Fruit fly (Drosophila melanogaster): ENCODE results near the gene CG42327.

DNA sequence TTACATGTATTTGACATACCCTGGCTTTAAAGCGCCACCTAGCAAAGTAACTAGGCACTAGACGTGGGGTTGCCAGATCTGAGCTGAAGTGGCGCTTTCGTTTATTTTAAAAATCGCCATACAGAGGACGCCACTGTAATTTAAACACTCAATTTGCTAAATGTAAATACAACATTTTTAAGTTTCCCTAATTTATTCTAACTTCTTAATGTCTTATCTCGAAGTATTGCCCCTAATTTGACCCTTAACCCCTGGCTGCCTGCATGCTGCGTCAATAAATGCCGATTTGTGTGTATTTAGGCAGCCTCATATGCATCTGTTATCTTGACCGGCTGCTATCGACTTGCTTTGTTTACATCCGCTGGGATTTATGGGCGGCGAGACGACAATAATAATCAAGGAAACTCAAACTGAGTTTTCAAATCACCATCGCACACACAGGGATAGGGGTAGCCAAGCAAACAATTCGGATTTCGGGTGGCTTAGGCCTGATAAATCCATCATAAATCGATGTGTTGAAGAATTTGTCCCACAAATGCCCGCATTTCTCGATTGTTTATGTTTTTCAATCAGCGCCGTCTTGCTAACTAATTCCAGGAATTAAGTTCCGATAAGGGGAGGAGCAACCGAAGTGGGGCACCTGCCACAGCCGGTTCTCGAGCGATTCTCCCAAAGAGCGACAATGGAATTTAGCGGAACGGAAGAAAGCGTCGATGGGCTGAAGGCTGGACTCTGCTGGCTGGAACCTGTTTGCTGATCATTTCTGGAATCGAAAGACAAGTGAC, 42.5 kb upstream of the CG42327 start:
- peak; percentile 44 for TF ChIP-seq pad (GFP tag; optimal IDR thresholded peaks at IDR 0.05)
- TF ChIP-seq tj (GFP tag; optimal IDR thresholded peaks at IDR 0.05): no peak
- TF ChIP-seq Clk (GFP tag; optimal IDR thresholded peaks at IDR 0.05): no peak
- no peak for TF ChIP-seq CG12768 (GFP tag; optimal IDR thresholded peaks at IDR 0.05)
- TF ChIP-seq kay (GFP tag; ENCODE audit: borderline replicate concordance): no peak

Data from whole organism, adult.